Fruit fly (Drosophila melanogaster) whole organism, wandering third instar larva: ENCODE measurements around the gene CG42369.

Source experiments
- Abd-B ChIP-seq: fragments of >200 bp; optimal IDR thresholded peaks from 2 replicates; lab custom pipeline; 2017; ENCODE audit warnings: missing biosample characterization, missing genetic modification characterization
- CrebA ChIP-seq: fragments of 200-800 bp; sonication (Bioruptor generic); optimal IDR thresholded peaks from 2 replicates; lab custom pipeline; 2016; ENCODE audit warnings: missing biosample characterization, mild to moderate bottlenecking, missing genetic modification characterization, borderline replicate concordance
- Dfd ChIP-seq: fragments of >200 bp; optimal IDR thresholded peaks from 2 replicates; lab custom pipeline; 2017; ENCODE audit warnings: missing biosample characterization, missing genetic modification characterization
- Hr78 ChIP-seq: fragments of >200 bp; optimal IDR thresholded peaks from 2 replicates; lab custom pipeline; 2017; ENCODE audit warnings: missing biosample characterization, missing genetic modification characterization
- Mio ChIP-seq: sonication (Bioruptor generic); optimal IDR thresholded peaks from 2 replicates; lab custom pipeline; 2016; ENCODE audit warnings: missing biosample characterization, missing genetic modification characterization
- Myc ChIP-seq: fragments of >200 bp; optimal IDR thresholded peaks from 2 replicates; lab custom pipeline; 2017
- N ChIP-seq: fragments of >200 bp; optimal IDR thresholded peaks from 2 replicates; lab custom pipeline; 2018; ENCODE audit warnings: missing biosample characterization, missing external identifiers, missing genetic modification characterization
- OdsH ChIP-seq: fragments of 200-800 bp; sonication (Bioruptor generic); optimal IDR thresholded peaks from 2 replicates; lab custom pipeline; 2016; ENCODE audit warnings: missing biosample characterization, mild to moderate bottlenecking, missing genetic modification characterization
- pan ChIP-seq: fragments of >200 bp; optimal IDR thresholded peaks from 2 replicates; lab custom pipeline; 2017

- TF ChIP-seq pan (lab: Kevin White, UChicago) = no peak
- TF ChIP-seq Abd-B (GFP tag; lab: Kevin White, UChicago) = no peak
- no peak for TF ChIP-seq Myc (lab: Kevin White, UChicago)
- no peak for TF ChIP-seq Mio (GFP tag; lab: Kevin White, UChicago)
- no peak for TF ChIP-seq Dfd (GFP tag; lab: Kevin White, UChicago)
- TF ChIP-seq OdsH (GFP tag; lab: Kevin White, UChicago) = peak; percentile 18
- no peak for TF ChIP-seq N (GFP tag; lab: Kevin White, UChicago)
- no peak for TF ChIP-seq CrebA (GFP tag; lab: Kevin White, UChicago)
- no peak for TF ChIP-seq Hr78 (GFP tag; lab: Kevin White, UChicago)
Observed at dm6 chr2L:6351809-6352182, 45.3 kb downstream of the CG42369 start.
